ENCODE assay signal across 2 fruit fly cellular contexts in the genomic region with DNA sequence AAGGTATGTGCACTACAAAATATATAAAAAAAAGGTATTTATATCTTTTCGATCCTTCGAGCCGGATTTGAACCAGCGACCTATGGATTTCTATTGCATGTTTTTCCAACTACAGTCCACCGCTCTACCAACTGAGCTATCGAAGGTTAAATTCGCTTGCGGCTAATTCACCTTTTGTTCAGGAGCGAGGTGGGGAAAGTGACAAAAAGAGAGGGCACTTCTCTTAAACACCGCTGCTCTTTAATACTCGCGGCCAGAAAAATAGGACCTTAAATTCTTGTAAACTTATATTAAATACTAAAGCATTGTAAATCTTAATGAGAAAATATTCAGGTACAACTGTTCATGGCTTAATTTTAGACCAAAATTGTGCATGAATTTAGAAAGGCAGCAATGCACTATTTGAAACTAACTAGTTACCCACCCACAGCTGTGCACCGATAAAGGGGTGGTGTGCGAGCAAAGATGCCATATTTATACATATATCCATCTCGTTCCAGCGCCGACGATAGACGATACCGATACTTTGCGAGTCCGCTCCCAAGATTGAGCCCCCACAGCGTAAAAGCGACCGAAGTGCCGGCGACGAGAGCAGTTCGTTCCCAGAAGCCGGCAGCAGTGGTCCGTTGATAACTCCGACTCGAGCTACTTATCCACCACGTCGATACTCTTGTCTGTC.
TF ChIP-seq lines count a peak whose summit lies in the region.

No protein-coding gene starts in this region.

TF ChIP-seq in whole organism, embryonic, 481 proteins besides CTCF, POLR2A, EP300 and RAD21 (continued from another document and continues in another):
- TF ChIP-seq CG9817 (tag; optimal IDR thresholded peaks at IDR 0.05; lab: Kevin White, UChicago) (peak; percentile 94), CG3995 (GFP tag; optimal IDR thresholded peaks at IDR 0.05; lab: Kevin White, UChicago) (peak; percentile 78), pnt (GFP tag; optimal IDR thresholded peaks at IDR 0.05; lab: Kevin White, UChicago) (peak; percentile 95), CG5245 (GFP tag; optimal IDR thresholded peaks at IDR 0.05; lab: Kevin White, UChicago) (peak; percentile 97), gt (GFP tag; IDR thresholded peaks at IDR 0.05; lab: Robert Waterston, UW) (peak; percentile 91), sens-2 (GFP tag; IDR thresholded peaks at IDR 0.05; lab: Robert Waterston, UW) (peak; percentile 94), vvl (GFP tag; IDR thresholded peaks at IDR 0.05; lab: Robert Waterston, UW) (peak; percentile 99), Xrp1 (GFP tag; IDR thresholded peaks at IDR 0.05; lab: Robert Waterston, UW) (peak; percentile 99), CG30020 (tag; optimal IDR thresholded peaks at IDR 0.05; lab: Kevin White, UChicago) (peak; percentile 81), CkIIα-i1 (GFP tag; IDR thresholded peaks at IDR 0.05; lab: Robert Waterston, UW) (0 out of 2 replicates have a peak, but pooled peaks have one; percentile 61), CG9932 (GFP tag; IDR thresholded peaks at IDR 0.05; lab: Robert Waterston, UW) (peak; percentile 94), CG13424 (tag; optimal IDR thresholded peaks at IDR 0.05; lab: Kevin White, UChicago) (peak; percentile 98), Abd-B (GFP tag; optimal IDR thresholded peaks at IDR 0.05; lab: Kevin White, UChicago) (peak; percentile 93), her (GFP tag; optimal IDR thresholded peaks at IDR 0.05; lab: Kevin White, UChicago) (peak; percentile 95), CG15479 (GFP tag; optimal IDR thresholded peaks at IDR 0.05; lab: Kevin White, UChicago) (peak; percentile 55), caup (GFP tag; optimal IDR thresholded peaks at IDR 0.05; lab: Kevin White, UChicago; ENCODE audit: severe bottlenecking) (peak; percentile 98), ara (GFP tag; IDR thresholded peaks at IDR 0.05; lab: Robert Waterston, UW) (peak; percentile 98), CG1832 (GFP tag; optimal IDR thresholded peaks at IDR 0.05; lab: Kevin White, UChicago) (peak; percentile 72), CG32532 (GFP tag; IDR thresholded peaks at IDR 0.05; lab: Robert Waterston, UW) (peak; percentile 97), ERR (GFP tag; optimal IDR thresholded peaks at IDR 0.05; lab: Kevin White, UChicago) (peak; percentile 96), NFAT (GFP tag; IDR thresholded peaks at IDR 0.05; lab: Robert Waterston, UW) (peak; percentile 92), Sry-δ (GFP tag; optimal IDR thresholded peaks at IDR 0.05; lab: Kevin White, UChicago) (peak; percentile 77), hkb (optimal IDR thresholded peaks at IDR 0.05; lab: Kevin White, UChicago) (peak; percentile 31), hkb (GFP tag; IDR thresholded peaks at IDR 0.05; lab: Robert Waterston, UW) (peak; percentile 99), CG4820 (GFP tag; optimal IDR thresholded peaks at IDR 0.05; lab: Kevin White, UChicago) (peak; percentile 97), CG10431 (GFP tag; optimal IDR thresholded peaks at IDR 0.05; lab: Kevin White, UChicago) (peak; percentile 94), CG2889 (GFP tag; IDR thresholded peaks at IDR 0.05; lab: Robert Waterston, UW) (peak; percentile 88), CG1603 (tag; optimal IDR thresholded peaks at IDR 0.05; lab: Kevin White, UChicago) (peak; percentile 98), CG2712 (tag; optimal IDR thresholded peaks at IDR 0.05; lab: Kevin White, UChicago) (peak; percentile 99), CrebB (tag; optimal IDR thresholded peaks at IDR 0.05; lab: Kevin White, UChicago) (peak; percentile 98), gcm (GFP tag; optimal IDR thresholded peaks at IDR 0.05; lab: Kevin White, UChicago) (peak; percentile 99), Dek (tag; optimal IDR thresholded peaks at IDR 0.05; lab: Kevin White, UChicago) (peak; percentile 98), Nf-YB (GFP tag; optimal IDR thresholded peaks at IDR 0.05; lab: Kevin White, UChicago) (peak; percentile 89), Fer3 (tag; optimal IDR thresholded peaks at IDR 0.05; lab: Kevin White, UChicago) (peak; percentile 97), Six4 (GFP tag; optimal IDR thresholded peaks at IDR 0.05; lab: Kevin White, UChicago) (peak; percentile 96), Meics (GFP tag; optimal IDR thresholded peaks at IDR 0.05; lab: Kevin White, UChicago) (peak; percentile 98), wek (GFP tag; optimal IDR thresholded peaks at IDR 0.05; lab: Kevin White, UChicago) (peak; percentile 94), CG6254 (GFP tag; optimal IDR thresholded peaks at IDR 0.05; lab: Kevin White, UChicago) (peak; percentile 97), CG11247 (GFP tag; IDR thresholded peaks at IDR 0.05; lab: Robert Waterston, UW) (peak; percentile 93), trh (GFP tag; optimal IDR thresholded peaks at IDR 0.05; lab: Kevin White, UChicago) (peak; percentile 95), so (GFP tag; IDR thresholded peaks at IDR 0.05; lab: Robert Waterston, UW) (peak; percentile 97), shn (GFP tag; optimal IDR thresholded peaks at IDR 0.05; lab: Kevin White, UChicago) (peak; percentile 91), CG17829 (tag; optimal IDR thresholded peaks at IDR 0.05; lab: Kevin White, UChicago) (peak; percentile 99), CG8478 (optimal IDR thresholded peaks at IDR 0.05; lab: Kevin White, UChicago) (no peak), Aef1 (GFP tag; IDR thresholded peaks at IDR 0.05; lab: Robert Waterston, UW) (peak; percentile 91), mirr (GFP tag; optimal IDR thresholded peaks at IDR 0.05; lab: Kevin White, UChicago) (peak; percentile 94), Hey (tag; optimal IDR thresholded peaks at IDR 0.05; lab: Kevin White, UChicago) (peak; percentile 90), maf-S (GFP tag; optimal IDR thresholded peaks at IDR 0.05; lab: Kevin White, UChicago) (peak; percentile 96), CG1602 (GFP tag; optimal IDR thresholded peaks at IDR 0.05; lab: Kevin White, UChicago) (peak; percentile 96), HLH54F (GFP tag; optimal IDR thresholded peaks at IDR 0.05; lab: Kevin White, UChicago) (peak; percentile 97), vnd (GFP tag; IDR thresholded peaks at IDR 0.05; lab: Robert Waterston, UW; ENCODE audit: partially characterized antibody) (peak; percentile 37), tio (GFP tag; optimal IDR thresholded peaks at IDR 0.05; lab: Kevin White, UChicago) (peak; percentile 95), CG11504 (tag; optimal IDR thresholded peaks at IDR 0.05; lab: Kevin White, UChicago) (peak; percentile 97), CG14050 (GFP tag; IDR thresholded peaks at IDR 0.05; lab: Robert Waterston, UW) (peak; percentile 97), CG5953 (GFP tag; IDR thresholded peaks at IDR 0.05; lab: Robert Waterston, UW) (peak; percentile 95), Dad (GFP tag; optimal IDR thresholded peaks at IDR 0.05; lab: Kevin White, UChicago) (peak; percentile 97), amos (GFP tag; IDR thresholded peaks at IDR 0.05; lab: Robert Waterston, UW; ENCODE audit: partially characterized antibody) (peak; percentile 82), gcm2 (GFP tag; optimal IDR thresholded peaks at IDR 0.05; lab: Kevin White, UChicago) (peak; percentile 94), CG4854 (GFP tag; optimal IDR thresholded peaks at IDR 0.05; lab: Kevin White, UChicago) (peak; percentile 96), tx (GFP tag; optimal IDR thresholded peaks at IDR 0.05; lab: Kevin White, UChicago) (peak; percentile 96), jing (GFP tag; optimal IDR thresholded peaks at IDR 0.05; lab: Kevin White, UChicago) (peak; percentile 94)

TF ChIP-seq in whole organism, prepupa, 60 proteins besides CTCF, POLR2A, EP300 and RAD21 (continued from another document):
- TF ChIP-seq CG6854 (GFP tag; optimal IDR thresholded peaks at IDR 0.05; lab: Kevin White, UChicago) (peak; percentile 94), CG8319 (GFP tag; optimal IDR thresholded peaks at IDR 0.05; lab: Kevin White, UChicago) (peak; percentile 94), CG31627 (GFP tag; optimal IDR thresholded peaks at IDR 0.05; lab: Kevin White, UChicago) (peak; percentile 97), CG11762 (GFP tag; optimal IDR thresholded peaks at IDR 0.05; lab: Kevin White, UChicago; ENCODE audit: insufficient read depth) (peak; percentile 95), CG32006 (GFP tag; optimal IDR thresholded peaks at IDR 0.05; lab: Kevin White, UChicago) (peak; percentile 98), salr (GFP tag; optimal IDR thresholded peaks at IDR 0.05; lab: Kevin White, UChicago) (peak; percentile 95 to 96), lz (GFP tag; optimal IDR thresholded peaks at IDR 0.05; lab: Kevin White, UChicago) (peak; percentile 98), Sox15 (GFP tag; optimal IDR thresholded peaks at IDR 0.05; lab: Kevin White, UChicago) (peak; percentile 93), Eip75B (GFP tag; optimal IDR thresholded peaks at IDR 0.05; lab: Kevin White, UChicago) (peak; percentile 98), achi (GFP tag; optimal IDR thresholded peaks at IDR 0.05; lab: Kevin White, UChicago) (peak; percentile 97), CG6163 (GFP tag; IDR thresholded peaks at IDR 0.05; lab: Robert Waterston, UW) (peak; percentile 99), CG3032 (tag; optimal IDR thresholded peaks at IDR 0.05; lab: Kevin White, UChicago) (peak; percentile 97), net (GFP tag; optimal IDR thresholded peaks at IDR 0.05; lab: Kevin White, UChicago) (peak; percentile 99)
